Worm (Caenorhabditis elegans): ENCODE data around the gene mltn-1.

DNA sequence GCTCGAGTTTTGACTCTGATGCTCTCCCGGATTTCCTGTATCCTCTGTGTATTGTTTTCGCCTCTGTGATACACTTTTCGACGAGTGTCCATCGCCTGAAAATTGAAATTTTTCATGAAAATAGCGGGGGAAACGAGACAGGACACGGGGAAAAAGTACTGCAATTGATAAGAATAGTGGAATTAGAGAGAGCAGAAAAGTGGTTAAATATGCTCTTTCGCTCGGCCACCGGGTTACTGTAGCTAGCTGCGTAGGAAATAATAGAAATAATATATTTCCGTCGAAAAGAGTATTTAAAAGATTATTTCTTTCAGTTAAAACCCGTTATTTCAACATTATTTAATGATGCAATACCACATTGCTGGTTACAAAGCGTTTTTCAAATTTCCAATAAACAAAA is 28.3 kb downstream of the mltn-1 start, which contains the start of gene rict-1:
- no peak for TF ChIP-seq ref-2 (tag; optimal IDR thresholded peaks at IDR 0.05)
- TF ChIP-seq elt-2 (tag; optimal IDR thresholded peaks at IDR 0.05) = no peak
- TF ChIP-seq ceh-48 (tag; optimal IDR thresholded peaks at IDR 0.05) = no peak
- no peak for TF ChIP-seq che-1 (tag; optimal IDR thresholded peaks at IDR 0.05)
- TF ChIP-seq npax-4 (tag; optimal IDR thresholded peaks at IDR 0.05) = no peak
- no peak for TF ChIP-seq K09A11.1 (tag; optimal IDR thresholded peaks at IDR 0.05; ENCODE audit: insufficient read depth)
- no peak for TF ChIP-seq ztf-16 (tag; optimal IDR thresholded peaks at IDR 0.05)
- no peak for TF ChIP-seq hlh-8 (tag; optimal IDR thresholded peaks at IDR 0.05)

All from whole organism, late embryonic.